Worm (Caenorhabditis elegans): ENCODE data around the gene F11D11.6.

Gene F11D11.6

DNA sequence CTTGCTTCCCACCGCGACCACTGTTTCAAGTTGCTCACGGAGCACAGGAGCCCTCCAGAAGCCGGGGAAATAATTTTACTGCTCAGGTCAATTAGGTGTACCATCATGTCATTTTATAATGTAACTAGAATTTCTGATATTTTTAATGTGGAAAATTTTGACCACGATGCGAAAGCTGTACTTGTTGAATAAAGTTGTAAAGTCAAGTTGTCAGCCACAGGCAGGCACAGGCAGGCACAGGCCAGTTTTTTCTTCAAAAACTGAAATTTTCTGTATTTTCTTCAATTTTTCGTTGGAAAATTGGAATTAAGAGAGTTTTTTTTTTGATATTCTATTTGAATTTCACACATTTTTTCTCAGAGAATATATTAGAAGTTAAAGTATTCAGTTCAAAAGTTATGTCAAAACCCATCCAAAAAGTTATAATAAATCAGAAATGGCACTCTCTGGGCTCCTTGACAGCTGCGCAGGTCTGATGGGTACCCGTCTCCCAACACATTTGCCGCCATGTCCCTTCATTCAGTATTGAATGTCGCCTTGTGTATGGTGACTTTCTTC, 46.8 kb downstream of the F11D11.6 start, which contains the start of gene Y17D7C.1:
Y17D7C.1 (plus strand) TSS at position 508 of the 558 bp plus-strand sequence.
- TF ChIP-seq ref-1 (GFP tag; conservative IDR thresholded peaks at IDR 0.05) (no peak; the same call in 1 of the 2 replicates), T22C8.4 (GFP tag; IDR thresholded peaks at IDR 0.05) (no peak), ztf-23 (GFP tag; IDR thresholded peaks at IDR 0.05) (no peak), ztf-29 (GFP tag; IDR thresholded peaks at IDR 0.05) (no peak), cog-1 (tag; optimal IDR thresholded peaks at IDR 0.05) (no peak), klf-2 (GFP tag; conservative IDR thresholded peaks at IDR 0.05) (no peak), tab-1 (GFP tag; IDR thresholded peaks at IDR 0.05) (no peak), med-1 (GFP tag; optimal IDR thresholded peaks at IDR 0.05; ENCODE audit: insufficient read depth) (no peak), flt-1 (GFP tag; IDR thresholded peaks at IDR 0.05) (no peak)

- peak; percentile 49; the same call in 1 of the 2 replicates for TF ChIP-seq T22C8.4 (GFP tag; IDR thresholded peaks at IDR 0.05)
- TF ChIP-seq ztf-23 (GFP tag; IDR thresholded peaks at IDR 0.05): no peak
- peak; percentile 57; the same call in 1 of the 2 replicates for TF ChIP-seq tab-1 (GFP tag; IDR thresholded peaks at IDR 0.05)
Observed at ce11 chrV:18705319-18706062, 47.4 kb downstream of the F11D11.6 start.
